Fruit fly (Drosophila melanogaster) whole organism, adult: ENCODE data around the gene Acbp4.

Experiments used
- CG12768 ChIP-seq: fragments of 200-800 bp; sonication (Bioruptor generic); optimal IDR thresholded peaks from 2 replicates; lab custom pipeline; 2017; ENCODE audit warnings: missing biosample characterization, missing genetic modification characterization, mild to moderate bottlenecking, moderate library complexity, missing genetic modification reagents
- CG1620 ChIP-seq: fragments of 200-800 bp; sonication (Bioruptor generic); optimal IDR thresholded peaks from 2 replicates; lab custom pipeline; 2016; ENCODE audit warnings: missing biosample characterization, missing genetic modification characterization
- ovo ChIP-seq: fragments of 200-800 bp; sonication (Bioruptor generic); optimal IDR thresholded peaks from 2 replicates; lab custom pipeline; 2016; ENCODE audit warnings: missing biosample characterization, missing genetic modification characterization
- tj ChIP-seq: fragments of 200-800 bp; sonication (Bioruptor generic); optimal IDR thresholded peaks from 3 replicates; lab custom pipeline; 2017; ENCODE audit warnings: missing biosample characterization, mild to moderate bottlenecking, missing genetic modification characterization, moderate library complexity
- toe ChIP-seq: fragments of 200-800 bp; sonication (Bioruptor generic); optimal IDR thresholded peaks from 2 replicates; lab custom pipeline; 2016; ENCODE audit warnings: missing biosample characterization, missing genetic modification characterization

DNA sequence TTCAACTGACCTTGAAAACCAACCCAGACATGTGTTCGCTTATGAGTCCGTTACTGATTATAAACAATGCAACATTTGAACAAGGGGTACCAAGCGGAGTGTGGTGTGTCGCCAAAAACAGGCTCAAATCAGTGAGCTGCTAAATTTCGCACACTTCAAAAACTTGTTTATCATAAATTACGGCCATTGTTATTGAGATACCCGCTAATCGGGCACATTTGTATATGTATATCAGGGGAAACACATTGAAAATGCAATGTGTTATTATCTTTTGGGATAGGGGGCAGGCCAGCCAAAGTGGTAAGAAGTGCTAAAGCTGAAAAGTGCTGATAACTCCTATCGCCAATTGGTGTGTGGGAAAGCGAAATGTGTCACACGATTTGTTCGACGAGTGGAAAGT lies 26.2 kb upstream of the Acbp4 start:
- TF ChIP-seq tj (GFP tag; lab: Kevin White, UChicago): no peak
- TF ChIP-seq CG12768: no peak
- no peak for TF ChIP-seq ovo
- TF ChIP-seq toe: no peak
- TF ChIP-seq CG1620 (GFP tag; lab: Kevin White, UChicago): no peak
